Fruit fly (Drosophila melanogaster) whole organism, embryonic: Measurements from ENCODE around the gene Dic61B.

ENCODE experiments used
- Abd-B ChIP-seq: fragments of 200-800 bp; sonication (Bioruptor generic); optimal IDR thresholded peaks from 2 replicates; lab custom pipeline; 2018; ENCODE audit warnings: missing biosample characterization, mild to moderate bottlenecking, missing genetic modification characterization, moderate library complexity
- Ada2b ChIP-seq: fragments of 200-800 bp; sonication (Bioruptor generic); IDR thresholded peaks from 2 replicates; pipeline ENCODE4 v1.3.6; 2022; ENCODE audit warnings: missing biosample characterization, missing genetic modification characterization
- CG10267 ChIP-seq: fragments of 200-800 bp; sonication (Bioruptor generic); optimal IDR thresholded peaks from 2 replicates; lab custom pipeline; 2018; ENCODE audit warnings: missing biosample characterization, mild to moderate bottlenecking, missing genetic modification characterization, moderate library complexity
- CG10321 ChIP-seq: fragments of 200-800 bp; sonication (Bioruptor generic); IDR thresholded peaks from 2 replicates; pipeline ENCODE4 v1.3.6; 2022; ENCODE audit warnings: missing biosample characterization, missing genetic modification characterization
- CG10543 ChIP-seq: fragments of 200-800 bp; sonication (Bioruptor generic); optimal IDR thresholded peaks from 3 replicates; lab custom pipeline; 2017; ENCODE audit warnings: missing biosample characterization, mild to moderate bottlenecking, missing genetic modification characterization, moderate library complexity
- CG11085 ChIP-seq: fragments of 200-800 bp; sonication (Bioruptor generic); IDR thresholded peaks from 2 replicates; pipeline ENCODE4 v1.3.6; 2022; ENCODE audit warnings: missing biosample characterization, missing genetic modification characterization
- CG11696 ChIP-seq: fragments of 200-800 bp; sonication (Bioruptor generic); IDR thresholded peaks from 2 replicates; pipeline ENCODE4 v1.3.6; 2022; ENCODE audit warnings: missing biosample characterization, missing genetic modification characterization
- CG16863 ChIP-seq: fragments of 200-800 bp; sonication (Bioruptor generic); optimal IDR thresholded peaks from 3 replicates; lab custom pipeline; 2016; ENCODE audit warnings: missing biosample characterization, missing genetic modification characterization
- CG18764 ChIP-seq: fragments of 200-800 bp; sonication (Bioruptor generic); optimal IDR thresholded peaks from 3 replicates; lab custom pipeline; 2016; ENCODE audit warnings: missing biosample characterization, missing genetic modification characterization
- CG32767 ChIP-seq: fragments of 200-800 bp; sonication (Bioruptor generic); IDR thresholded peaks from 2 replicates; pipeline ENCODE4 v1.3.6; 2022; ENCODE audit warnings: missing biosample characterization, missing genetic modification characterization
- CG3838 ChIP-seq: fragments of 200-800 bp; sonication (Bioruptor generic); optimal IDR thresholded peaks from 3 replicates; lab custom pipeline; 2016; ENCODE audit warnings: missing biosample characterization, missing genetic modification characterization
- CG4360 ChIP-seq: fragments of 200-800 bp; sonication (Bioruptor generic); IDR thresholded peaks from 2 replicates; pipeline ENCODE4 v1.3.6; 2022; ENCODE audit warnings: missing biosample characterization, missing genetic modification characterization
- CG4424 ChIP-seq: fragments of 200-800 bp; sonication (Bioruptor generic); optimal IDR thresholded peaks from 3 replicates; lab custom pipeline; 2016; ENCODE audit warnings: missing biosample characterization, missing genetic modification characterization
- CG4820 ChIP-seq: fragments of 200-800 bp; sonication (Bioruptor generic); optimal IDR thresholded peaks from 3 replicates; lab custom pipeline; 2016; ENCODE audit warnings: missing biosample characterization, missing genetic modification characterization
- CG5953 ChIP-seq: fragments of 200-800 bp; sonication (Bioruptor generic); IDR thresholded peaks from 2 replicates; pipeline ENCODE4 v1.3.6; 2022; ENCODE audit warnings: missing biosample characterization, missing genetic modification characterization
- CG6175 ChIP-seq: fragments of 200-800 bp; sonication (Bioruptor generic); IDR thresholded peaks from 3 replicates; pipeline ENCODE4 v1.3.6; 2022; ENCODE audit warnings: missing biosample characterization, missing genetic modification characterization
- CG6765 ChIP-seq: fragments of 200-800 bp; sonication (Bioruptor generic); optimal IDR thresholded peaks from 3 replicates; lab custom pipeline; 2017; ENCODE audit warnings: missing biosample characterization, mild to moderate bottlenecking, missing genetic modification characterization
- CG9437 ChIP-seq: fragments of 200-800 bp; sonication (Bioruptor generic); optimal IDR thresholded peaks from 2 replicates; lab custom pipeline; 2018; ENCODE audit warnings: missing biosample characterization, mild to moderate bottlenecking, missing genetic modification characterization
- CG9727 ChIP-seq: fragments of 200-800 bp; sonication (Bioruptor generic); optimal IDR thresholded peaks from 3 replicates; lab custom pipeline; 2017; ENCODE audit warnings: missing biosample characterization, mild to moderate bottlenecking, missing genetic modification characterization
- D19A ChIP-seq: fragments of 200-800 bp; optimal IDR thresholded peaks from 3 replicates; lab custom pipeline; 2019; ENCODE audit warnings: missing biosample characterization, mild to moderate bottlenecking, missing genetic modification characterization, moderate library complexity
- Dbx ChIP-seq: fragments of 200-800 bp; sonication (Bioruptor generic); IDR thresholded peaks from 3 replicates; pipeline ENCODE4 v1.3.6; 2022; ENCODE audit warnings: missing biosample characterization, missing genetic modification characterization
- Hey ChIP-seq: fragments of 200-800 bp; sonication (Bioruptor generic); optimal IDR thresholded peaks from 3 replicates; lab custom pipeline; 2018; ENCODE audit warnings: missing biosample characterization, mild to moderate bottlenecking, missing genetic modification characterization
- Hr39 ChIP-seq: fragments of >200 bp; optimal IDR thresholded peaks from 2 replicates; lab custom pipeline; 2017
- Lim3 ChIP-seq: fragments of 200-800 bp; sonication (Bioruptor generic); IDR thresholded peaks from 2 replicates; pipeline ENCODE4 v1.3.6; 2022; ENCODE audit warnings: missing biosample characterization, missing genetic modification characterization
- Max ChIP-seq: fragments of 200-800 bp; sonication (Bioruptor generic); optimal IDR thresholded peaks from 2 replicates; lab custom pipeline; 2016; ENCODE audit warnings: missing biosample characterization, mild to moderate bottlenecking, missing genetic modification characterization
- Six4 ChIP-seq: fragments of 200-800 bp; sonication (Bioruptor generic); optimal IDR thresholded peaks from 2 replicates; lab custom pipeline; 2016; ENCODE audit warnings: missing biosample characterization, missing genetic modification characterization
- TFAM ChIP-seq: fragments of 200-800 bp; sonication (Bioruptor generic); optimal IDR thresholded peaks from 2 replicates; lab custom pipeline; 2017; ENCODE audit warnings: missing biosample characterization, missing genetic modification characterization, inconsistent platforms
- ac ChIP-seq: fragments of 200-800 bp; sonication (Bioruptor generic); optimal IDR thresholded peaks from 3 replicates; lab custom pipeline; 2017; ENCODE audit warnings: missing biosample characterization, mild to moderate bottlenecking, missing genetic modification characterization
- bigmax ChIP-seq: fragments of 200-800 bp; sonication (Bioruptor generic); optimal IDR thresholded peaks from 2 replicates; lab custom pipeline; 2018; ENCODE audit warnings: missing biosample characterization, mild to moderate bottlenecking, missing genetic modification characterization
- cas ChIP-seq: fragments of 200-800 bp; sonication (Bioruptor generic); IDR thresholded peaks from 2 replicates; pipeline ENCODE4 v1.3.6; 2022; ENCODE audit warnings: missing biosample characterization, missing genetic modification characterization
- cato ChIP-seq: fragments of 200-800 bp; sonication (Bioruptor generic); optimal IDR thresholded peaks from 2 replicates; lab custom pipeline; 2016; ENCODE audit warnings: missing biosample characterization, missing genetic modification characterization, borderline replicate concordance
- chinmo ChIP-seq: fragments of 200-800 bp; sonication (Bioruptor generic); IDR thresholded peaks from 4 replicates; pipeline ENCODE4 v1.3.6; 2022; ENCODE audit warnings: missing biosample characterization, missing genetic modification characterization; ENCODE audit not compliant: partially characterized antibody
- crol ChIP-seq: fragments of 200-800 bp; sonication (Bioruptor generic); IDR thresholded peaks from 2 replicates; pipeline ENCODE4 v1.3.6; 2022; ENCODE audit warnings: missing biosample characterization, missing genetic modification characterization
- dysf ChIP-seq: fragments of 200-800 bp; sonication (Bioruptor generic); IDR thresholded peaks from 3 replicates; pipeline ENCODE4 v1.3.6; 2022; ENCODE audit warnings: missing biosample characterization, missing genetic modification characterization
- ind ChIP-seq: fragments of 200-800 bp; sonication (Bioruptor generic); optimal IDR thresholded peaks from 3 replicates; lab custom pipeline; 2016; ENCODE audit warnings: missing biosample characterization, missing genetic modification characterization
- insv ChIP-seq, 2 experiments: fragments of 200-800 bp; sonication (Bioruptor generic); optimal IDR thresholded peaks; 3 replicates each; lab custom pipeline; 2016 to 2018; ENCODE audit warnings: missing biosample characterization in 2 of 2, missing genetic modification characterization in 2 of 2
- inv ChIP-seq: fragments of 200-800 bp; sonication (Bioruptor generic); IDR thresholded peaks from 2 replicates; pipeline ENCODE4 v1.3.6; 2022; ENCODE audit warnings: missing biosample characterization, missing genetic modification characterization; ENCODE audit not compliant: partially characterized antibody
- klu ChIP-seq: fragments of 200-800 bp; sonication (Bioruptor generic); IDR thresholded peaks from 2 replicates; pipeline ENCODE4 v1.3.6; 2022; ENCODE audit warnings: missing biosample characterization, missing genetic modification characterization
- knrl ChIP-seq: fragments of 200-800 bp; sonication (Bioruptor generic); IDR thresholded peaks from 3 replicates; pipeline ENCODE4 v1.3.6; 2022; ENCODE audit warnings: missing biosample characterization, missing genetic modification characterization; ENCODE audit not compliant: partially characterized antibody
- lola ChIP-seq, 3 experiments: fragments of >200 bp in 2 of 3; fragments of 200-800 bp in 1 of 3; sonication (Bioruptor generic) in 1 of 3; optimal IDR thresholded peaks; 2 replicates each; lab custom pipeline; 2017 to 2019; ENCODE audit warnings: missing biosample characterization in 3 of 3, missing genetic modification characterization in 3 of 3, mild to moderate bottlenecking in 1 of 3, moderate library complexity in 1 of 3
- mam ChIP-seq: fragments of 200-800 bp; sonication (Bioruptor generic); optimal IDR thresholded peaks from 3 replicates; lab custom pipeline; 2016; ENCODE audit warnings: missing biosample characterization, missing genetic modification characterization
- nom ChIP-seq: fragments of 200-800 bp; sonication (Bioruptor generic); optimal IDR thresholded peaks from 2 replicates; lab custom pipeline; 2017; ENCODE audit warnings: missing biosample characterization, missing genetic modification characterization, mild to moderate bottlenecking, moderate library complexity, missing genetic modification reagents
- onecut ChIP-seq: fragments of 200-800 bp; sonication (Bioruptor generic); IDR thresholded peaks from 2 replicates; pipeline ENCODE4 v1.3.6; 2022; ENCODE audit warnings: missing biosample characterization, missing genetic modification characterization
- row ChIP-seq: fragments of 200-800 bp; sonication (Bioruptor generic); IDR thresholded peaks from 3 replicates; pipeline ENCODE4 v1.3.6; 2022; ENCODE audit warnings: missing biosample characterization, missing genetic modification characterization
- schlank ChIP-seq: fragments of 200-800 bp; sonication (Bioruptor generic); optimal IDR thresholded peaks from 2 replicates; lab custom pipeline; 2018; ENCODE audit warnings: missing biosample characterization, mild to moderate bottlenecking, missing genetic modification characterization
- sqz ChIP-seq: fragments of 200-800 bp; sonication (Bioruptor generic); optimal IDR thresholded peaks from 3 replicates; lab custom pipeline; 2018; ENCODE audit warnings: missing biosample characterization, mild to moderate bottlenecking, missing genetic modification characterization
- ssp ChIP-seq: fragments of 200-800 bp; sonication (Bioruptor generic); IDR thresholded peaks from 2 replicates; pipeline ENCODE4 v1.3.6; 2022; ENCODE audit warnings: missing biosample characterization, missing genetic modification characterization
- wdn ChIP-seq: fragments of 200-800 bp; sonication (Bioruptor generic); IDR thresholded peaks from 2 replicates; pipeline ENCODE4 v1.3.6; 2022; ENCODE audit warnings: missing biosample characterization, missing genetic modification characterization
- wek ChIP-seq: fragments of 200-800 bp; sonication (Bioruptor generic); optimal IDR thresholded peaks from 3 replicates; lab custom pipeline; 2018; ENCODE audit warnings: missing biosample characterization, mild to moderate bottlenecking, missing genetic modification characterization, moderate library complexity

Gene Dic61B

DNA sequence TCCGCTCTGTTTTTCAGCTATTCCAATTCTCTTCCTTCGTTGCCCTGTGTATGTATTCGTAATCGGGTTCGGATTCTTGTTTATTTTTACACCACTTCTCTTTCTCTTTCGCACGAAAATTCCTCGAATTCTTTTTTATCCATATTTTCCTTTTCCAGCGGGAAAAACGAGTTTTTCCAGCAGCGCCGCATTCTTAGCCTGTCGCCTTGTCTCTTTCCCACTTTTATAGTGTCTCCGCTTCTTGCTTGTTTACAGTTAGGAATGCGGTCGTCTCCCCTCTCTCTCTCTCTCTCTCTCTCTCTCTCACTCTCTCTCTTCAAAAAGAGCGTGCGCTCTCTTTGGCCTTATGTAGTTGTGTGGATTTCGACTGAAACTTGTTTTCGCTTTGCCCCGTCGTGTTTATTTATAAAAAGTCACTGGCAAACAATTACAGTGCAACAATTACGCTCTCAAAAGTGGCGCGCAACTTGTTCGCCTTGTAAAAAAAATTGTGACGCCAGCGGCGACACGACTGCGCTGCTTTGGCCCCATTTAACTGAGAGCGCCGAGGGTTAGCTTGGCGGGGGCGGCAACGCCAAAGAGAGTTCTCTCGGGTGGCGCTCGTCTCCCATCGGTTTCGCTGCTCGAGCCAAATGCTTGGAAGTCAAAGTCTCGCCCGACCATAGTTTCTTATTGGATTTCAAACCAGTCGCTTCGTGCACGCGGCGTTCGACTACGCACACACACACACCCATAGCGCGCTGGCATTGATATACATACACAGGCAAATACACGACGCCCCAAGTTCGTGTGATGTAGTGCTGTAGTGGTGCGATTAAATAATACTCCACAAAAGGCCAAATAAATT lies 21.0 kb downstream of the Dic61B start (continued):
- TF ChIP-seq Six4 (GFP tag; lab: Kevin White, UChicago) (no peak), cas (GFP tag; lab: Robert Waterston, UW) (0 out of 2 replicates have a peak, but pooled peaks have one; percentile 18), CG11696 (GFP tag; lab: Robert Waterston, UW) (no peak), nom (GFP tag; lab: Kevin White, UChicago) (peak; percentile 86), CG32767 (GFP tag; lab: Robert Waterston, UW) (peak; percentile 62), CG11085 (GFP tag; lab: Robert Waterston, UW) (0 out of 2 replicates have a peak, but pooled peaks have one; percentile 12), knrl (GFP tag; lab: Robert Waterston, UW) (no peak), CG6175 (GFP tag; lab: Robert Waterston, UW) (peak; percentile 96), wdn (no peak; the same call in 1 of the 2 replicates), cato (GFP tag; lab: Kevin White, UChicago) (no peak), klu (peak; percentile 82), Max (GFP tag; lab: Kevin White, UChicago) (no peak), ac (GFP tag; lab: Kevin White, UChicago) (no peak), insv (GFP tag; optimal IDR thresholded peaks at IDR 0.05; lab: Kevin White, UChicago) (peak; percentile 31 to 93), CG4360 (GFP tag; lab: Robert Waterston, UW) (0 out of 2 replicates have a peak, but pooled peaks have one; percentile 34), CG16863 (GFP tag; lab: Kevin White, UChicago) (peak; percentile 27), row (GFP tag; lab: Robert Waterston, UW) (no peak), CG18764 (GFP tag; lab: Kevin White, UChicago) (peak; percentile 7), CG10267 (tag; lab: Kevin White, UChicago) (no peak), CG4820 (GFP tag; lab: Kevin White, UChicago) (no peak), ssp (GFP tag; lab: Robert Waterston, UW) (no peak), dysf (GFP tag; lab: Robert Waterston, UW) (peak; percentile 9; the same call in 1 of the 3 replicates), CG6765 (GFP tag; lab: Kevin White, UChicago) (peak; percentile 71), mam (GFP tag; lab: Kevin White, UChicago) (no peak), lola (GFP tag; optimal IDR thresholded peaks at IDR 0.05; lab: Kevin White, UChicago) (no peak), ind (GFP tag; lab: Kevin White, UChicago) (no peak), chinmo (GFP tag; lab: Robert Waterston, UW) (peak; percentile 100), Ada2b (GFP tag; lab: Robert Waterston, UW) (no peak), CG10321 (GFP tag; lab: Robert Waterston, UW) (peak; percentile 86), Hr39 (lab: Kevin White, UChicago) (no peak), CG4424 (GFP tag; lab: Kevin White, UChicago) (peak; percentile 14), Abd-B (GFP tag; lab: Kevin White, UChicago) (no peak), D19A (tag; lab: Kevin White, UChicago) (peak; percentile 32), inv (GFP tag; lab: Robert Waterston, UW) (no peak), onecut (GFP tag; lab: Robert Waterston, UW) (peak; percentile 36), CG9727 (GFP tag; lab: Kevin White, UChicago) (no peak), CG5953 (GFP tag; lab: Robert Waterston, UW) (no peak), sqz (GFP tag; lab: Kevin White, UChicago) (peak; percentile 100), Lim3 (GFP tag; lab: Robert Waterston, UW) (no peak), CG10543 (GFP tag; lab: Kevin White, UChicago) (peak; percentile 91), wek (GFP tag; lab: Kevin White, UChicago) (peak; percentile 56), Dbx (GFP tag; lab: Robert Waterston, UW) (no peak; the same call in 2 of the 3 replicates), CG9437 (GFP tag; lab: Kevin White, UChicago) (peak; percentile 8), bigmax (GFP tag; lab: Kevin White, UChicago) (no peak), crol (GFP tag; lab: Robert Waterston, UW) (peak; percentile 82), Hey (tag; lab: Kevin White, UChicago) (peak; percentile 55), CG3838 (GFP tag; lab: Kevin White, UChicago) (peak; percentile 81), schlank (tag; lab: Kevin White, UChicago) (peak; percentile 15), TFAM (no peak)
